Fruit fly (Drosophila melanogaster) whole organism, prepupa: ENCODE results near the gene CG13919.

ENCODE experiments used
- CG10669 ChIP-seq: fragments of 200-800 bp; sonication (Bioruptor generic); optimal IDR thresholded peaks from 3 replicates; lab custom pipeline; 2018; ENCODE audit warnings: missing biosample characterization, mild to moderate bottlenecking, missing genetic modification characterization, moderate library complexity
- CG11762 ChIP-seq: fragments of 200-800 bp; sonication (Bioruptor generic); optimal IDR thresholded peaks from 3 replicates; lab custom pipeline; 2016; ENCODE audit warnings: missing biosample characterization, missing genetic modification characterization; ENCODE audit not compliant: insufficient read depth
- CG15336 ChIP-seq: fragments of 200-800 bp; sonication (Bioruptor generic); IDR thresholded peaks from 2 replicates; pipeline ENCODE4 v1.3.6; 2022; ENCODE audit warnings: missing biosample characterization, missing genetic modification characterization
- Eip75B ChIP-seq: fragments of 200-800 bp; sonication (Bioruptor generic); optimal IDR thresholded peaks from 3 replicates; lab custom pipeline; 2016; ENCODE audit warnings: missing biosample characterization, missing genetic modification characterization
- Gug ChIP-seq: fragments of 200-800 bp; sonication (Bioruptor generic); IDR thresholded peaks from 2 replicates; pipeline ENCODE4 v1.3.6; 2022; ENCODE audit warnings: missing biosample characterization, missing genetic modification characterization
- Lpt ChIP-seq: fragments of 200-800 bp; sonication (Bioruptor generic); optimal IDR thresholded peaks from 3 replicates; lab custom pipeline; 2016; ENCODE audit warnings: missing biosample characterization, missing genetic modification characterization
- acj6 ChIP-seq: fragments of 200-800 bp; sonication (Bioruptor generic); optimal IDR thresholded peaks from 3 replicates; lab custom pipeline; 2016; ENCODE audit warnings: missing biosample characterization, missing genetic modification characterization
- dac ChIP-seq: fragments of 200-800 bp; sonication (Bioruptor generic); optimal IDR thresholded peaks from 2 replicates; lab custom pipeline; 2017; ENCODE audit warnings: missing biosample characterization, mild to moderate bottlenecking, missing genetic modification characterization
- pdm3 ChIP-seq: fragments of 200-800 bp; sonication (Bioruptor generic); optimal IDR thresholded peaks from 3 replicates; lab custom pipeline; 2016; ENCODE audit warnings: missing biosample characterization, missing genetic modification characterization

DNA sequence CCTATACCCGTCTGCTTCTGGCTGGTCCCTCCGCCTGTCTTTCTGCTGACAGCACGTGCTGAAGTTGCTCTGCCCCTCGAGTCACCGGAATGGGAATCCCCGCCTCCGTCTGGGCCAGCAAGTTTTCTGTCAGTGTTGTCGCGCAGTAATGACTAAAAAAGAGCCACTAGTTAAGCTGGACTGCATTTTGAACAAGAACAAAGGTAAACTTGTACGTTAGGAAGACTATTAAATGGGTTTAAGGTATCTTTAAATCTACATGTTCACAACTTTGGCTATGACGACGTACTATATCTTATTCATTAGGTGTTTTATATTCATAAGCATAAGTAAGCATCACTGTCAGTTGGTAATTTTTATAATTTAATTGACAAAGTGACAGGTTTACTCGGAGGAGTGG lies 34.1 kb downstream of the CG13919 start:
- TF ChIP-seq Gug (GFP tag; lab: Robert Waterston, UW) (no peak), CG10669 (peak; percentile 28), CG15336 (GFP tag; lab: Robert Waterston, UW) (no peak), acj6 (GFP tag; lab: Kevin White, UChicago) (peak; percentile 3), Eip75B (GFP tag; lab: Kevin White, UChicago) (no peak), pdm3 (GFP tag; lab: Kevin White, UChicago) (peak; percentile 24), Lpt (GFP tag; lab: Kevin White, UChicago) (no peak), CG11762 (no peak), dac (no peak)
